Worm (Caenorhabditis elegans) whole organism, young adult: ENCODE data around the gene trpp-11.

Experiments
- F52B5.7 ChIP-seq: sonication (generic microtip); optimal IDR thresholded peaks from 2 replicates; lab custom pipeline; 2016; ENCODE audit warnings: mild to moderate bottlenecking, missing genetic modification characterization, missing compliant biosample characterization
- F57C9.4 ChIP-seq: sonication (generic microtip); optimal IDR thresholded peaks from 2 replicates; lab custom pipeline; 2017; ENCODE audit warnings: mild to moderate bottlenecking, missing genetic modification characterization, missing compliant biosample characterization
- Y53G8AR.9 ChIP-seq: fragments of 200-800 bp; sonication (Bioruptor generic); conservative IDR thresholded peaks from 2 replicates; pipeline ENCODE4 v1.3.6; 2022; ENCODE audit warnings: missing genetic modification reagents, missing genetic modification characterization, missing compliant biosample characterization
- Y67H2A.10 ChIP-seq: fragments of 200-800 bp; sonication (Bioruptor generic); conservative IDR thresholded peaks from 2 replicates; pipeline ENCODE4 v1.3.6; 2022; ENCODE audit warnings: missing genetic modification reagents, missing genetic modification characterization, missing compliant biosample characterization
- ama-1 ChIP-seq, 3 experiments: fragments of 150-350 bp in 1 of 3; sonication (generic microtip) in 2 of 3; optimal IDR thresholded peaks; 2 replicates each; lab custom pipeline; 2014 to 2018; ENCODE audit warnings: missing biosample characterization in 2 of 3, missing genetic modification characterization in 2 of 3, missing genetic modification reagents in 2 of 3
- atf-7 ChIP-seq: sonication (generic microtip); optimal IDR thresholded peaks from 2 replicates; lab custom pipeline; 2017; ENCODE audit warnings: mild to moderate bottlenecking, missing genetic modification characterization, missing compliant biosample characterization
- egl-18 ChIP-seq: fragments of 200-800 bp; sonication (Bioruptor generic); IDR thresholded peaks from 2 replicates; pipeline ENCODE4 v1.3.6; 2022; ENCODE audit warnings: missing genetic modification reagents, missing genetic modification characterization, missing compliant biosample characterization
- hsf-1 ChIP-seq: fragments of 200-800 bp; sonication (Bioruptor generic); IDR thresholded peaks from 2 replicates; pipeline ENCODE4 v1.3.6; 2022; ENCODE audit warnings: missing genetic modification reagents, missing genetic modification characterization, missing compliant biosample characterization
- let-607 ChIP-seq, 2 experiments: fragments of 200-800 bp in 1 of 2; sonication (Bioruptor generic) in 1 of 2; sonication (generic microtip) in 1 of 2; optimal IDR thresholded peaks; 2 replicates each; lab custom pipeline; 2016 to 2018; ENCODE audit warnings: mild to moderate bottlenecking in 2 of 2, missing compliant biosample characterization in 2 of 2, missing genetic modification characterization in 2 of 2, moderate library complexity in 2 of 2, missing genotype in 1 of 2
- lsl-1 ChIP-seq: fragments of 200-800 bp; sonication (Bioruptor generic); optimal IDR thresholded peaks from 2 replicates; lab custom pipeline; 2018; ENCODE audit warnings: mild to moderate bottlenecking, missing genetic modification characterization, moderate library complexity, missing compliant biosample characterization
- pha-4 ChIP-seq: fragments of 150-350 bp; sonication (generic microtip); optimal IDR thresholded peaks from 2 replicates; lab custom pipeline; 2014; ENCODE audit warnings: missing biosample characterization, missing genetic modification reagents, missing genetic modification characterization
- sea-2 ChIP-seq: fragments of 200-800 bp; sonication (Bioruptor generic); IDR thresholded peaks from 2 replicates; pipeline ENCODE4 v1.3.6; 2022; ENCODE audit warnings: missing genetic modification characterization, missing compliant biosample characterization
- unc-62 ChIP-seq: fragments of 150-350 bp; optimal IDR thresholded peaks from 2 replicates; lab custom pipeline; 2014; ENCODE audit warnings: missing biosample characterization, missing genetic modification reagents, missing genetic modification characterization

- TF ChIP-seq ama-1 (optimal IDR thresholded peaks at IDR 0.05; lab: Kevin White, UChicago): no peak
- TF ChIP-seq ama-1 (GFP tag; optimal IDR thresholded peaks at IDR 0.05; lab: Kevin White, UChicago): no peak
- TF ChIP-seq lsl-1 (GFP tag; lab: Kevin White, UChicago): no peak
- no peak for TF ChIP-seq Y67H2A.10 (GFP tag; lab: Robert Waterston, UW)
- no peak for TF ChIP-seq F52B5.7 (tag; lab: Kevin White, UChicago)
- TF ChIP-seq egl-18 (GFP tag; lab: Robert Waterston, UW): no peak
- TF ChIP-seq Y53G8AR.9 (GFP tag; lab: Robert Waterston, UW): no peak
- TF ChIP-seq unc-62 (GFP tag; lab: Kevin White, UChicago): no peak
- no peak for TF ChIP-seq let-607 (tag; optimal IDR thresholded peaks at IDR 0.05; lab: Kevin White, UChicago)
- no peak for TF ChIP-seq F57C9.4 (tag; lab: Kevin White, UChicago)
- TF ChIP-seq atf-7 (tag; lab: Kevin White, UChicago): no peak
- TF ChIP-seq hsf-1 (GFP tag; lab: Robert Waterston, UW): no peak
- no peak for TF ChIP-seq sea-2 (GFP tag; lab: Robert Waterston, UW)
- no peak for TF ChIP-seq pha-4 (tag; lab: Kevin White, UChicago)
Observed at ce11 chrIII:759675-760074, 35.3 kb upstream of the trpp-11 start.
